Fruit fly (Drosophila melanogaster) whole organism, prepupa: Measurements from ENCODE around the gene CheB38b.

Experiments
- CG31627 ChIP-seq: fragments of 200-800 bp; sonication (Bioruptor generic); optimal IDR thresholded peaks from 3 replicates; lab custom pipeline; 2016; ENCODE audit warnings: missing biosample characterization, missing genetic modification characterization
- CG32006 ChIP-seq: fragments of 200-800 bp; sonication (Bioruptor generic); optimal IDR thresholded peaks from 3 replicates; lab custom pipeline; 2017; ENCODE audit warnings: missing biosample characterization, mild to moderate bottlenecking, missing genetic modification characterization
- CG6163 ChIP-seq: fragments of 200-800 bp; sonication (Bioruptor generic); IDR thresholded peaks from 3 replicates; pipeline ENCODE4 v1.3.6; 2022; ENCODE audit warnings: missing biosample characterization, missing genetic modification characterization
- CG6808 ChIP-seq: fragments of 200-800 bp; sonication (Bioruptor generic); optimal IDR thresholded peaks from 3 replicates; lab custom pipeline; 2017; ENCODE audit warnings: missing biosample characterization, missing genetic modification characterization, mild to moderate bottlenecking, moderate library complexity, missing genetic modification reagents
- CG9139 ChIP-seq: fragments of 200-800 bp; sonication (Bioruptor generic); optimal IDR thresholded peaks from 3 replicates; lab custom pipeline; 2017; ENCODE audit warnings: missing biosample characterization, mild to moderate bottlenecking, missing genetic modification characterization
- achi ChIP-seq: fragments of 200-800 bp; sonication (Bioruptor generic); optimal IDR thresholded peaks from 3 replicates; lab custom pipeline; 2016; ENCODE audit warnings: missing biosample characterization, missing genetic modification characterization
- acj6 ChIP-seq: fragments of 200-800 bp; sonication (Bioruptor generic); optimal IDR thresholded peaks from 3 replicates; lab custom pipeline; 2016; ENCODE audit warnings: missing biosample characterization, missing genetic modification characterization
- esn ChIP-seq: fragments of 200-800 bp; sonication (Bioruptor generic); optimal IDR thresholded peaks from 2 replicates; lab custom pipeline; 2016; ENCODE audit warnings: missing biosample characterization, mild to moderate bottlenecking, missing genetic modification characterization, moderate library complexity

dm6 chr2L:20809229-20809628 lies 7.8 kb downstream of the CheB38b start:
- TF ChIP-seq CG31627 (GFP tag; lab: Kevin White, UChicago) (no peak), CG9139 (GFP tag; lab: Kevin White, UChicago) (no peak), acj6 (GFP tag; lab: Kevin White, UChicago) (no peak), achi (GFP tag; lab: Kevin White, UChicago) (no peak), esn (GFP tag; lab: Kevin White, UChicago) (no peak), CG6808 (GFP tag; lab: Kevin White, UChicago) (no peak), CG32006 (GFP tag; lab: Kevin White, UChicago) (no peak), CG6163 (no peak)
